Fruit fly (Drosophila melanogaster) whole organism, embryonic: ENCODE results near the gene cl.

Experiments
- Awh ChIP-seq: fragments of 200-800 bp; sonication (Bioruptor generic); IDR thresholded peaks from 2 replicates; pipeline ENCODE4, ENCODE4 v1.3.6; 2022; ENCODE audit warnings: missing biosample characterization, missing genetic modification characterization
- BEAF-32 ChIP-seq: fragments of 200-800 bp; sonication (Bioruptor generic); optimal IDR thresholded peaks from 3 replicates; lab custom pipeline; 2017; ENCODE audit warnings: missing biosample characterization, missing genetic modification characterization, mild to moderate bottlenecking, moderate library complexity, missing genetic modification reagents
- CG11695 ChIP-seq: fragments of 200-800 bp; sonication (Bioruptor generic); IDR thresholded peaks from 3 replicates; pipeline ENCODE4 v1.3.6; 2022; ENCODE audit warnings: missing biosample characterization, missing genetic modification characterization
- CG14667 ChIP-seq: fragments of 200-800 bp; sonication (Bioruptor generic); IDR thresholded peaks from 2 replicates; pipeline ENCODE4 v1.3.6; 2022; ENCODE audit warnings: missing biosample characterization, missing genetic modification characterization
- CG18262 ChIP-seq: fragments of 200-800 bp; optimal IDR thresholded peaks from 3 replicates; lab custom pipeline; 2019; ENCODE audit warnings: missing biosample characterization, mild to moderate bottlenecking, missing genetic modification characterization, moderate library complexity
- CG18619 ChIP-seq: fragments of 200-800 bp; sonication (Bioruptor generic); optimal IDR thresholded peaks from 3 replicates; lab custom pipeline; 2017; ENCODE audit warnings: missing biosample characterization, mild to moderate bottlenecking, missing genetic modification characterization
- CG3838 ChIP-seq: fragments of 200-800 bp; sonication (Bioruptor generic); optimal IDR thresholded peaks from 3 replicates; lab custom pipeline; 2016; ENCODE audit warnings: missing biosample characterization, missing genetic modification characterization
- CG42726 ChIP-seq: fragments of 200-800 bp; sonication (Bioruptor generic); IDR thresholded peaks from 2 replicates; pipeline ENCODE4 v1.3.6; 2022; ENCODE audit warnings: missing biosample characterization, missing genetic modification characterization; ENCODE audit not compliant: partially characterized antibody
- CG4404 ChIP-seq: fragments of 200-800 bp; sonication (Bioruptor generic); IDR thresholded peaks from 2 replicates; pipeline ENCODE4 v1.3.6; 2022; ENCODE audit warnings: missing biosample characterization, missing genetic modification characterization
- CG5245 ChIP-seq: fragments of 200-800 bp; sonication (Bioruptor generic); optimal IDR thresholded peaks from 3 replicates; lab custom pipeline; 2016; ENCODE audit warnings: missing biosample characterization, missing genetic modification characterization
- CG6254 ChIP-seq: fragments of 200-800 bp; sonication (Bioruptor generic); optimal IDR thresholded peaks from 3 replicates; lab custom pipeline; 2017; ENCODE audit warnings: mild to moderate bottlenecking, missing biosample characterization, missing genetic modification reagents, missing genetic modification characterization
- CG7271 ChIP-seq: fragments of 200-800 bp; sonication (Bioruptor generic); optimal IDR thresholded peaks from 2 replicates; lab custom pipeline; 2018; ENCODE audit warnings: missing biosample characterization, mild to moderate bottlenecking, missing genetic modification characterization, moderate library complexity
- CG8281 ChIP-seq: fragments of 200-800 bp; sonication (Bioruptor generic); optimal IDR thresholded peaks from 2 replicates; lab custom pipeline; 2018; ENCODE audit warnings: missing biosample characterization, mild to moderate bottlenecking, missing genetic modification characterization, moderate library complexity
- Camta ChIP-seq: fragments of 200-800 bp; sonication (Bioruptor generic); optimal IDR thresholded peaks from 2 replicates; lab custom pipeline; 2016; ENCODE audit warnings: missing biosample characterization, missing genetic modification characterization
- D ChIP-seq, 2 experiments: fragments of 200-800 bp in 1 of 2; fragments of >200 bp in 1 of 2; sonication (Bioruptor generic) in 1 of 2; optimal IDR thresholded peaks; 2 replicates in 1 of 2; 3 replicates in 1 of 2; lab custom pipeline; 2017; ENCODE audit warnings: mild to moderate bottlenecking in 1 of 2, missing biosample characterization in 1 of 2, missing genetic modification characterization in 1 of 2, missing genetic modification reagents in 1 of 2
- D19A ChIP-seq: fragments of 200-800 bp; optimal IDR thresholded peaks from 3 replicates; lab custom pipeline; 2019; ENCODE audit warnings: missing biosample characterization, mild to moderate bottlenecking, missing genetic modification characterization, moderate library complexity
- Drgx ChIP-seq: fragments of 200-800 bp; sonication (Bioruptor generic); IDR thresholded peaks from 2 replicates; pipeline ENCODE4 v1.3.6; 2022; ENCODE audit warnings: missing biosample characterization, missing genetic modification characterization
- Max ChIP-seq: fragments of 200-800 bp; sonication (Bioruptor generic); optimal IDR thresholded peaks from 2 replicates; lab custom pipeline; 2016; ENCODE audit warnings: missing biosample characterization, mild to moderate bottlenecking, missing genetic modification characterization
- Side ChIP-seq: fragments of 200-800 bp; sonication (Bioruptor generic); optimal IDR thresholded peaks from 2 replicates; lab custom pipeline; 2016; ENCODE audit warnings: missing biosample characterization, missing genetic modification characterization
- Ssrp ChIP-seq: fragments of 200-800 bp; sonication (Bioruptor generic); optimal IDR thresholded peaks from 2 replicates; lab custom pipeline; 2018; ENCODE audit warnings: missing biosample characterization, mild to moderate bottlenecking, missing genetic modification characterization, moderate library complexity
- Taf1 ChIP-seq: fragments of 200-800 bp; sonication (Bioruptor generic); IDR thresholded peaks from 2 replicates; pipeline ENCODE4 v1.3.6; 2022; ENCODE audit warnings: missing biosample characterization, missing genetic modification characterization
- Xbp1 ChIP-seq: fragments of 200-800 bp; sonication (Bioruptor generic); optimal IDR thresholded peaks from 3 replicates; lab custom pipeline; 2016; ENCODE audit warnings: missing biosample characterization, mild to moderate bottlenecking, missing genetic modification characterization
- al ChIP-seq: fragments of 200-800 bp; sonication (Bioruptor generic); IDR thresholded peaks from 2 replicates; pipeline ENCODE4 v1.3.6; 2022; ENCODE audit warnings: missing biosample characterization, missing genetic modification characterization
- bsh ChIP-seq, 2 experiments: fragments of 200-800 bp; sonication (Bioruptor generic); optimal IDR thresholded peaks; 2 replicates each; lab custom pipeline; 2017 to 2018; ENCODE audit warnings: mild to moderate bottlenecking in 2 of 2, missing biosample characterization in 2 of 2, missing genetic modification characterization in 2 of 2, moderate library complexity in 1 of 2
- btn ChIP-seq: fragments of 200-800 bp; sonication (Bioruptor generic); optimal IDR thresholded peaks from 2 replicates; lab custom pipeline; 2016; ENCODE audit warnings: missing biosample characterization, missing genetic modification characterization
- cad ChIP-seq: fragments of >200 bp; optimal IDR thresholded peaks from 2 replicates; lab custom pipeline; 2017; ENCODE audit warnings: missing biosample characterization, missing genetic modification characterization
- da ChIP-seq: fragments of 200-800 bp; sonication (Bioruptor generic); optimal IDR thresholded peaks from 2 replicates; lab custom pipeline; 2016; ENCODE audit warnings: missing biosample characterization, missing genetic modification characterization
- disco-r ChIP-seq: fragments of 200-800 bp; sonication (Bioruptor generic); optimal IDR thresholded peaks from 2 replicates; lab custom pipeline; 2016; ENCODE audit warnings: missing biosample characterization, missing genetic modification characterization
- dm ChIP-seq: fragments of 200-800 bp; sonication (Bioruptor generic); optimal IDR thresholded peaks from 3 replicates; lab custom pipeline; 2016; ENCODE audit warnings: missing biosample characterization, missing genetic modification characterization
- exex ChIP-seq: fragments of 200-800 bp; sonication (Bioruptor generic); optimal IDR thresholded peaks from 4 replicates; lab custom pipeline; 2018; ENCODE audit warnings: missing biosample characterization, mild to moderate bottlenecking, missing genetic modification characterization, moderate library complexity
- fu2 ChIP-seq: fragments of 200-800 bp; sonication (Bioruptor generic); optimal IDR thresholded peaks from 2 replicates; lab custom pipeline; 2016; ENCODE audit warnings: missing biosample characterization, missing genetic modification characterization
- gce ChIP-seq: fragments of 200-800 bp; sonication (Bioruptor generic); IDR thresholded peaks from 3 replicates; pipeline ENCODE4 v1.3.6; 2022; ENCODE audit warnings: missing biosample characterization, missing genetic modification characterization
- gsb-n ChIP-seq: fragments of 200-800 bp; sonication (Bioruptor generic); optimal IDR thresholded peaks from 3 replicates; lab custom pipeline; 2018; ENCODE audit warnings: missing biosample characterization, mild to moderate bottlenecking, missing genetic modification characterization
- her ChIP-seq: fragments of 200-800 bp; sonication (Bioruptor generic); optimal IDR thresholded peaks from 2 replicates; lab custom pipeline; 2016; ENCODE audit warnings: missing biosample characterization, missing genetic modification characterization
- stc ChIP-seq: fragments of 200-800 bp; sonication (Bioruptor generic); IDR thresholded peaks from 2 replicates; pipeline ENCODE4 v1.3.6; 2022; ENCODE audit warnings: missing biosample characterization, missing genetic modification characterization
- tll ChIP-seq, 2 experiments: fragments of 200-800 bp in 1 of 2; fragments of >200 bp in 1 of 2; sonication (Bioruptor generic) in 1 of 2; optimal IDR thresholded peaks; 2 replicates each; lab custom pipeline; 2017 to 2019; ENCODE audit warnings: missing biosample characterization in 2 of 2, missing genetic modification characterization in 2 of 2, mild to moderate bottlenecking in 1 of 2, moderate library complexity in 1 of 2
- tna ChIP-seq: fragments of 200-800 bp; sonication (Bioruptor generic); IDR thresholded peaks from 2 replicates; pipeline ENCODE4 v1.3.6; 2022; ENCODE audit warnings: missing biosample characterization, missing genetic modification characterization; ENCODE audit not compliant: partially characterized antibody
- trh ChIP-seq: fragments of 200-800 bp; sonication (Bioruptor generic); optimal IDR thresholded peaks from 2 replicates; lab custom pipeline; 2016; ENCODE audit warnings: missing biosample characterization, missing genetic modification characterization
- twi ChIP-seq: fragments of 200-800 bp; optimal IDR thresholded peaks from 2 replicates; lab custom pipeline; 2019; ENCODE audit warnings: missing biosample characterization, mild to moderate bottlenecking, missing genetic modification characterization, moderate library complexity
- zen ChIP-seq: fragments of 200-800 bp; sonication (Bioruptor generic); optimal IDR thresholded peaks from 3 replicates; lab custom pipeline; 2018; ENCODE audit warnings: missing biosample characterization, mild to moderate bottlenecking, missing genetic modification characterization, moderate library complexity

cl gene

dm6 chr2L:5519846-5520384 is at the start of gene cl, which contains the start of gene CG7382 (continued):
- TF ChIP-seq tna (GFP tag; lab: Robert Waterston, UW): no peak
- TF ChIP-seq da (GFP tag; lab: Kevin White, UChicago): no peak
- TF ChIP-seq CG42726: no peak
- peak; percentile 27 for TF ChIP-seq CG18619 (GFP tag; lab: Kevin White, UChicago)
- TF ChIP-seq Camta: no peak
- peak; percentile 56 for TF ChIP-seq CG18262 (tag; lab: Kevin White, UChicago)
- TF ChIP-seq twi: peak; percentile 47
- no peak for TF ChIP-seq gsb-n (tag; lab: Kevin White, UChicago)
- TF ChIP-seq Max (GFP tag; lab: Kevin White, UChicago): peak; percentile 10
- no peak for TF ChIP-seq Drgx (GFP tag; lab: Robert Waterston, UW)
- no peak for TF ChIP-seq her (GFP tag; lab: Kevin White, UChicago)
- TF ChIP-seq fu2 (GFP tag; lab: Kevin White, UChicago): no peak
- TF ChIP-seq trh (GFP tag; lab: Kevin White, UChicago): no peak
- no peak for TF ChIP-seq disco-r (GFP tag; lab: Kevin White, UChicago)
- peak; percentile 39 for TF ChIP-seq Ssrp (tag; lab: Kevin White, UChicago)
- no peak for TF ChIP-seq CG5245 (GFP tag; lab: Kevin White, UChicago)
- no peak for TF ChIP-seq stc
- TF ChIP-seq exex (tag; lab: Kevin White, UChicago): no peak
- no peak for TF ChIP-seq dm (GFP tag; lab: Kevin White, UChicago)
- TF ChIP-seq al (GFP tag; lab: Robert Waterston, UW): no peak
- no peak for TF ChIP-seq CG8281 (tag; lab: Kevin White, UChicago)
- TF ChIP-seq btn: no peak
- peak; percentile 56 for TF ChIP-seq BEAF-32 (GFP tag; lab: Kevin White, UChicago)
- TF ChIP-seq bsh (GFP tag; optimal IDR thresholded peaks at IDR 0.05; lab: Kevin White, UChicago): no peak
- TF ChIP-seq CG14667 (GFP tag; lab: Robert Waterston, UW): no peak
- no peak for TF ChIP-seq Awh (GFP tag; lab: Robert Waterston, UW)
- peak; percentile 20; the same call in 1 of the 2 replicates for TF ChIP-seq CG4404 (GFP tag; lab: Robert Waterston, UW)
- peak; percentile 60 for TF ChIP-seq Xbp1

- peak; percentile 91 for TF ChIP-seq D (optimal IDR thresholded peaks at IDR 0.05; lab: Kevin White, UChicago)
- TF ChIP-seq D (GFP tag; optimal IDR thresholded peaks at IDR 0.05; lab: Kevin White, UChicago): no peak
- peak; percentile 4 for TF ChIP-seq D19A (tag; lab: Kevin White, UChicago)
- TF ChIP-seq CG6254 (GFP tag; lab: Kevin White, UChicago): no peak
- peak; percentile 98 for TF ChIP-seq cad (GFP tag; lab: Kevin White, UChicago)
- TF ChIP-seq CG11695: no peak
- TF ChIP-seq gce (GFP tag; lab: Robert Waterston, UW): no peak
- no peak for TF ChIP-seq CG3838
- TF ChIP-seq Side (GFP tag; lab: Kevin White, UChicago): no peak
- TF ChIP-seq tll (GFP tag; optimal IDR thresholded peaks at IDR 0.05; lab: Kevin White, UChicago): peak in 1 of 2 experiments; percentile 97
- peak; percentile 77 for TF ChIP-seq CG7271 (tag; lab: Kevin White, UChicago)
- peak; percentile 85 for TF ChIP-seq zen
- TF ChIP-seq Taf1 (GFP tag; lab: Robert Waterston, UW): no peak
- no peak for TF ChIP-seq exex (tag; lab: Kevin White, UChicago)
Observed at dm6 chr2L:5473880-5474446, 46.0 kb upstream of the cl start.
